Fruit fly (Drosophila melanogaster) whole organism, pupa: ENCODE results near the gene eIF3l.

Experiments used
- CG10348 ChIP-seq: fragments of 200-800 bp; sonication (Bioruptor generic); IDR thresholded peaks from 2 replicates; pipeline ENCODE4 v1.3.6; 2022; ENCODE audit warnings: missing biosample characterization, missing genetic modification characterization
- CG12605 ChIP-seq: fragments of 200-800 bp; sonication (Bioruptor generic); IDR thresholded peaks from 2 replicates; pipeline ENCODE4 v1.3.6; 2022; ENCODE audit warnings: missing biosample characterization, missing genetic modification characterization
- CG13204 ChIP-seq: fragments of 200-800 bp; sonication (Bioruptor generic); optimal IDR thresholded peaks from 2 replicates; lab custom pipeline; 2018; ENCODE audit warnings: missing biosample characterization, mild to moderate bottlenecking, missing genetic modification characterization, moderate library complexity
- CG14655 ChIP-seq: fragments of 200-800 bp; sonication (Bioruptor generic); optimal IDR thresholded peaks from 3 replicates; lab custom pipeline; 2017; ENCODE audit warnings: mild to moderate bottlenecking, missing biosample characterization, missing genetic modification reagents, missing genetic modification characterization
- CG15710 ChIP-seq: fragments of 200-800 bp; sonication (Bioruptor generic); optimal IDR thresholded peaks from 2 replicates; lab custom pipeline; 2018; ENCODE audit warnings: missing biosample characterization, mild to moderate bottlenecking, missing genetic modification characterization, moderate library complexity
- CG17806 ChIP-seq: fragments of 200-800 bp; sonication (Bioruptor generic); optimal IDR thresholded peaks from 2 replicates; lab custom pipeline; 2018; ENCODE audit warnings: missing biosample characterization, mild to moderate bottlenecking, missing genetic modification characterization, moderate library complexity
- CG32121 ChIP-seq: fragments of 200-800 bp; sonication (Bioruptor generic); IDR thresholded peaks from 2 replicates; pipeline ENCODE4 v1.3.6; 2022; ENCODE audit warnings: missing biosample characterization, missing genetic modification characterization
- CG34367 ChIP-seq: fragments of 200-800 bp; sonication (Bioruptor generic); optimal IDR thresholded peaks from 2 replicates; lab custom pipeline; 2018; ENCODE audit warnings: missing biosample characterization, mild to moderate bottlenecking, missing genetic modification characterization
- CG4496 ChIP-seq: fragments of 200-800 bp; sonication (Bioruptor generic); IDR thresholded peaks from 3 replicates; pipeline ENCODE4 v1.3.6; 2022; ENCODE audit warnings: missing biosample characterization, missing genetic modification characterization
- CG8159 ChIP-seq: fragments of 200-800 bp; sonication (Bioruptor generic); optimal IDR thresholded peaks from 3 replicates; lab custom pipeline; 2018; ENCODE audit warnings: missing biosample characterization, mild to moderate bottlenecking, missing genetic modification characterization, moderate library complexity
- CG8301 ChIP-seq: fragments of 200-800 bp; sonication (Bioruptor generic); optimal IDR thresholded peaks from 2 replicates; lab custom pipeline; 2018; ENCODE audit warnings: missing biosample characterization, mild to moderate bottlenecking, missing genetic modification characterization
- CG9948 ChIP-seq: fragments of 200-800 bp; sonication (Bioruptor generic); optimal IDR thresholded peaks from 2 replicates; lab custom pipeline; 2018; ENCODE audit warnings: missing biosample characterization, mild to moderate bottlenecking, missing genetic modification characterization, moderate library complexity
- D1 ChIP-seq: fragments of 200-800 bp; sonication (Bioruptor generic); optimal IDR thresholded peaks from 2 replicates; lab custom pipeline; 2018; ENCODE audit warnings: missing biosample characterization, mild to moderate bottlenecking, missing genetic modification characterization, moderate library complexity
- EcR ChIP-seq: fragments of 200-800 bp; sonication (Bioruptor generic); optimal IDR thresholded peaks from 3 replicates; lab custom pipeline; 2019; ENCODE audit warnings: missing biosample characterization, missing genetic modification characterization, mild to moderate bottlenecking, moderate library complexity, missing genetic modification reagents
- Ets98B ChIP-seq: fragments of 200-800 bp; sonication (Bioruptor generic); IDR thresholded peaks from 2 replicates; pipeline ENCODE4 v1.3.6; 2022; ENCODE audit warnings: missing biosample characterization, missing genetic modification characterization
- Pif1A ChIP-seq: fragments of 200-800 bp; sonication (Bioruptor generic); optimal IDR thresholded peaks from 3 replicates; lab custom pipeline; 2016; ENCODE audit warnings: missing biosample characterization, missing genetic modification characterization
- Pif1B ChIP-seq: fragments of 200-800 bp; sonication (Bioruptor generic); optimal IDR thresholded peaks from 3 replicates; lab custom pipeline; 2016; ENCODE audit warnings: missing biosample characterization, missing genetic modification characterization
- Snoo ChIP-seq: fragments of 200-800 bp; sonication (Bioruptor generic); optimal IDR thresholded peaks from 3 replicates; lab custom pipeline; 2017; ENCODE audit warnings: missing biosample characterization, mild to moderate bottlenecking, missing genetic modification characterization, inconsistent platforms
- fd96Ca ChIP-seq: fragments of 200-800 bp; sonication (Bioruptor generic); IDR thresholded peaks from 3 replicates; pipeline ENCODE4 v1.3.6; 2022; ENCODE audit warnings: missing biosample characterization, missing genetic modification characterization
- gl ChIP-seq: fragments of 200-800 bp; sonication (Bioruptor generic); optimal IDR thresholded peaks from 2 replicates; lab custom pipeline; 2018; ENCODE audit warnings: missing biosample characterization, mild to moderate bottlenecking, missing genetic modification characterization
- rn ChIP-seq: fragments of 200-800 bp; sonication (Bioruptor generic); IDR thresholded peaks from 2 replicates; pipeline ENCODE4 v1.3.6; 2022; ENCODE audit warnings: missing biosample characterization, missing genetic modification characterization

Gene eIF3l

dm6 chr3L:12114188-12114587 lies 31.7 kb downstream of the eIF3l start:
- TF ChIP-seq gl (tag; lab: Kevin White, UChicago) (peak; percentile 63), CG10348 (GFP tag; lab: Robert Waterston, UW) (no peak), EcR (peak; percentile 74), Snoo (tag; lab: Kevin White, UChicago) (peak; percentile 76), CG32121 (GFP tag; lab: Robert Waterston, UW) (peak; percentile 74), CG8301 (peak; percentile 80), CG15710 (peak; percentile 83), Ets98B (peak; percentile 85), fd96Ca (GFP tag; lab: Robert Waterston, UW) (peak; percentile 69; the same call in 2 of the 3 replicates), Pif1B (GFP tag; lab: Kevin White, UChicago) (peak; percentile 88), D1 (tag; lab: Kevin White, UChicago) (peak; percentile 70), CG13204 (GFP tag; lab: Kevin White, UChicago) (no peak), CG17806 (tag; lab: Kevin White, UChicago) (peak; percentile 90), rn (GFP tag; lab: Robert Waterston, UW) (peak; percentile 76), CG9948 (tag; lab: Kevin White, UChicago) (peak; percentile 79), CG8159 (tag; lab: Kevin White, UChicago) (peak; percentile 92), CG12605 (GFP tag; lab: Robert Waterston, UW) (peak; percentile 84), CG34367 (tag; lab: Kevin White, UChicago) (peak; percentile 67), Pif1A (peak; percentile 88), CG14655 (GFP tag; lab: Kevin White, UChicago) (peak; percentile 83), CG4496 (GFP tag; lab: Robert Waterston, UW) (peak; percentile 82)
- TF ChIP-seq, all 21 proteins: peak for 19

- TF ChIP-seq Snoo (tag; lab: Kevin White, UChicago) (no peak), CG9948 (tag; lab: Kevin White, UChicago) (peak; percentile 54), CG17806 (tag; lab: Kevin White, UChicago) (peak; percentile 56), CG8159 (tag; lab: Kevin White, UChicago) (peak; percentile 57), D1 (tag; lab: Kevin White, UChicago) (no peak), CG34367 (tag; lab: Kevin White, UChicago) (peak; percentile 51), CG15710 (peak; percentile 44)
Measured at dm6 chr3L:12113589-12113988, 32.3 kb downstream of the eIF3l start.

- TF ChIP-seq CG13204 (GFP tag; lab: Kevin White, UChicago), result no peak
- no peak for TF ChIP-seq CG34367 (tag; lab: Kevin White, UChicago)
- no peak for TF ChIP-seq CG10348 (GFP tag; lab: Robert Waterston, UW)
- TF ChIP-seq CG32121 (GFP tag; lab: Robert Waterston, UW), result no peak
- TF ChIP-seq Snoo (tag; lab: Kevin White, UChicago), result no peak
- no peak for TF ChIP-seq gl (tag; lab: Kevin White, UChicago)
- TF ChIP-seq CG4496 (GFP tag; lab: Robert Waterston, UW), result no peak
- no peak for TF ChIP-seq EcR
- no peak for TF ChIP-seq fd96Ca (GFP tag; lab: Robert Waterston, UW)
- no peak for TF ChIP-seq CG12605 (GFP tag; lab: Robert Waterston, UW)
- TF ChIP-seq CG8301, result peak; percentile 38
- TF ChIP-seq CG9948 (tag; lab: Kevin White, UChicago), result peak; percentile 55
- peak; percentile 47 for TF ChIP-seq CG17806 (tag; lab: Kevin White, UChicago)
- no peak for TF ChIP-seq Ets98B
- TF ChIP-seq D1 (tag; lab: Kevin White, UChicago), result no peak
- peak; percentile 73 for TF ChIP-seq CG8159 (tag; lab: Kevin White, UChicago)
- no peak for TF ChIP-seq Pif1A
- no peak for TF ChIP-seq Pif1B (GFP tag; lab: Kevin White, UChicago)
- TF ChIP-seq CG15710, result peak; percentile 39
- peak; percentile 59 for TF ChIP-seq CG14655 (GFP tag; lab: Kevin White, UChicago)
- TF ChIP-seq rn (GFP tag; lab: Robert Waterston, UW), result no peak
- TF ChIP-seq, all 21 proteins: peak for 6
Measured at dm6 chr3L:12112967-12113366, 32.9 kb downstream of the eIF3l start.

- TF ChIP-seq CG10348 (GFP tag; lab: Robert Waterston, UW) (no peak), gl (tag; lab: Kevin White, UChicago) (no peak), CG15710 (peak; percentile 86), CG13204 (GFP tag; lab: Kevin White, UChicago) (peak; percentile 36), CG17806 (tag; lab: Kevin White, UChicago) (peak; percentile 84), CG4496 (GFP tag; lab: Robert Waterston, UW) (no peak), CG9948 (tag; lab: Kevin White, UChicago) (peak; percentile 91), EcR (peak; percentile 96), CG8301 (peak; percentile 65), Pif1B (GFP tag; lab: Kevin White, UChicago) (peak; percentile 64), rn (GFP tag; lab: Robert Waterston, UW) (peak; percentile 60; the same call in 1 of the 2 replicates), Pif1A (peak; percentile 61), D1 (tag; lab: Kevin White, UChicago) (peak; percentile 92), Ets98B (no peak; the same call in 1 of the 2 replicates), CG12605 (GFP tag; lab: Robert Waterston, UW) (peak; percentile 44; the same call in 1 of the 2 replicates), Snoo (tag; lab: Kevin White, UChicago) (peak; percentile 85), fd96Ca (GFP tag; lab: Robert Waterston, UW) (no peak), CG34367 (tag; lab: Kevin White, UChicago) (peak; percentile 77), CG14655 (GFP tag; lab: Kevin White, UChicago) (peak; percentile 81), CG8159 (tag; lab: Kevin White, UChicago) (peak; percentile 90)
Measured at dm6 chr3L:12111081-12111958, 34.6 kb downstream of the eIF3l start.
